Fruit fly (Drosophila melanogaster) whole organism, pupa: ENCODE results near the gene CG10984.
A peak's percentile ranks its signal among the peaks of the same experiment; 100 is the strongest.

Experiments used
- CG10348 ChIP-seq: fragments of 200-800 bp; sonication (Bioruptor generic); IDR thresholded peaks from 2 replicates; pipeline ENCODE4 v1.3.6; 2022; ENCODE audit warnings: missing biosample characterization, missing genetic modification characterization
- CG12605 ChIP-seq: fragments of 200-800 bp; sonication (Bioruptor generic); IDR thresholded peaks from 2 replicates; pipeline ENCODE4 v1.3.6; 2022; ENCODE audit warnings: missing biosample characterization, missing genetic modification characterization
- CG13204 ChIP-seq: fragments of 200-800 bp; sonication (Bioruptor generic); optimal IDR thresholded peaks from 2 replicates; lab custom pipeline; 2018; ENCODE audit warnings: missing biosample characterization, mild to moderate bottlenecking, missing genetic modification characterization, moderate library complexity
- CG14655 ChIP-seq: fragments of 200-800 bp; sonication (Bioruptor generic); optimal IDR thresholded peaks from 3 replicates; lab custom pipeline; 2017; ENCODE audit warnings: mild to moderate bottlenecking, missing biosample characterization, missing genetic modification reagents, missing genetic modification characterization
- CG15710 ChIP-seq: fragments of 200-800 bp; sonication (Bioruptor generic); optimal IDR thresholded peaks from 2 replicates; lab custom pipeline; 2018; ENCODE audit warnings: missing biosample characterization, mild to moderate bottlenecking, missing genetic modification characterization, moderate library complexity
- CG17806 ChIP-seq: fragments of 200-800 bp; sonication (Bioruptor generic); optimal IDR thresholded peaks from 2 replicates; lab custom pipeline; 2018; ENCODE audit warnings: missing biosample characterization, mild to moderate bottlenecking, missing genetic modification characterization, moderate library complexity
- CG32121 ChIP-seq: fragments of 200-800 bp; sonication (Bioruptor generic); IDR thresholded peaks from 2 replicates; pipeline ENCODE4 v1.3.6; 2022; ENCODE audit warnings: missing biosample characterization, missing genetic modification characterization
- CG34367 ChIP-seq: fragments of 200-800 bp; sonication (Bioruptor generic); optimal IDR thresholded peaks from 2 replicates; lab custom pipeline; 2018; ENCODE audit warnings: missing biosample characterization, mild to moderate bottlenecking, missing genetic modification characterization
- CG4496 ChIP-seq: fragments of 200-800 bp; sonication (Bioruptor generic); IDR thresholded peaks from 3 replicates; pipeline ENCODE4 v1.3.6; 2022; ENCODE audit warnings: missing biosample characterization, missing genetic modification characterization
- CG8159 ChIP-seq: fragments of 200-800 bp; sonication (Bioruptor generic); optimal IDR thresholded peaks from 3 replicates; lab custom pipeline; 2018; ENCODE audit warnings: missing biosample characterization, mild to moderate bottlenecking, missing genetic modification characterization, moderate library complexity
- CG8301 ChIP-seq: fragments of 200-800 bp; sonication (Bioruptor generic); optimal IDR thresholded peaks from 2 replicates; lab custom pipeline; 2018; ENCODE audit warnings: missing biosample characterization, mild to moderate bottlenecking, missing genetic modification characterization
- CG9948 ChIP-seq: fragments of 200-800 bp; sonication (Bioruptor generic); optimal IDR thresholded peaks from 2 replicates; lab custom pipeline; 2018; ENCODE audit warnings: missing biosample characterization, mild to moderate bottlenecking, missing genetic modification characterization, moderate library complexity
- D1 ChIP-seq: fragments of 200-800 bp; sonication (Bioruptor generic); optimal IDR thresholded peaks from 2 replicates; lab custom pipeline; 2018; ENCODE audit warnings: missing biosample characterization, mild to moderate bottlenecking, missing genetic modification characterization, moderate library complexity
- EcR ChIP-seq: fragments of 200-800 bp; sonication (Bioruptor generic); optimal IDR thresholded peaks from 3 replicates; lab custom pipeline; 2019; ENCODE audit warnings: missing biosample characterization, missing genetic modification characterization, mild to moderate bottlenecking, moderate library complexity, missing genetic modification reagents
- Ets98B ChIP-seq: fragments of 200-800 bp; sonication (Bioruptor generic); IDR thresholded peaks from 2 replicates; pipeline ENCODE4 v1.3.6; 2022; ENCODE audit warnings: missing biosample characterization, missing genetic modification characterization
- Pif1A ChIP-seq: fragments of 200-800 bp; sonication (Bioruptor generic); optimal IDR thresholded peaks from 3 replicates; lab custom pipeline; 2016; ENCODE audit warnings: missing biosample characterization, missing genetic modification characterization
- Pif1B ChIP-seq: fragments of 200-800 bp; sonication (Bioruptor generic); optimal IDR thresholded peaks from 3 replicates; lab custom pipeline; 2016; ENCODE audit warnings: missing biosample characterization, missing genetic modification characterization
- Snoo ChIP-seq: fragments of 200-800 bp; sonication (Bioruptor generic); optimal IDR thresholded peaks from 3 replicates; lab custom pipeline; 2017; ENCODE audit warnings: missing biosample characterization, mild to moderate bottlenecking, missing genetic modification characterization, inconsistent platforms
- fd96Ca ChIP-seq: fragments of 200-800 bp; sonication (Bioruptor generic); IDR thresholded peaks from 3 replicates; pipeline ENCODE4 v1.3.6; 2022; ENCODE audit warnings: missing biosample characterization, missing genetic modification characterization
- gl ChIP-seq: fragments of 200-800 bp; sonication (Bioruptor generic); optimal IDR thresholded peaks from 2 replicates; lab custom pipeline; 2018; ENCODE audit warnings: missing biosample characterization, mild to moderate bottlenecking, missing genetic modification characterization
- rn ChIP-seq: fragments of 200-800 bp; sonication (Bioruptor generic); IDR thresholded peaks from 2 replicates; pipeline ENCODE4 v1.3.6; 2022; ENCODE audit warnings: missing biosample characterization, missing genetic modification characterization

Gene CG10984

dm6 chr3L:12717621-12718020 lies 32.3 kb upstream of the CG10984 start:
- no peak for TF ChIP-seq CG10348
- TF ChIP-seq CG13204 (GFP tag; lab: Kevin White, UChicago): no peak
- no peak for TF ChIP-seq CG8301
- TF ChIP-seq Ets98B (GFP tag; lab: Robert Waterston, UW): no peak
- TF ChIP-seq Pif1A (GFP tag; lab: Kevin White, UChicago): no peak
- TF ChIP-seq EcR (GFP tag; lab: Kevin White, UChicago): no peak
- TF ChIP-seq rn (GFP tag; lab: Robert Waterston, UW): no peak
- TF ChIP-seq CG9948 (tag; lab: Kevin White, UChicago): no peak
- no peak for TF ChIP-seq CG12605 (GFP tag; lab: Robert Waterston, UW)
- no peak for TF ChIP-seq CG17806
- no peak for TF ChIP-seq CG15710 (tag; lab: Kevin White, UChicago)
- TF ChIP-seq CG32121: no peak
- TF ChIP-seq gl: no peak

- TF ChIP-seq EcR (GFP tag; lab: Kevin White, UChicago) (no peak), Pif1A (GFP tag; lab: Kevin White, UChicago) (no peak), rn (GFP tag; lab: Robert Waterston, UW) (no peak), CG13204 (GFP tag; lab: Kevin White, UChicago) (no peak), CG8159 (tag; lab: Kevin White, UChicago) (no peak), CG9948 (tag; lab: Kevin White, UChicago) (no peak), CG8301 (no peak), Pif1B (no peak), Snoo (no peak)
These were observed 29.2 kb upstream of the CG10984 start for dm6 chr3L:12720699-12721098.

- no peak for TF ChIP-seq Pif1B
- TF ChIP-seq CG9948 (tag; lab: Kevin White, UChicago): peak; percentile 30
- TF ChIP-seq EcR (GFP tag; lab: Kevin White, UChicago): no peak
- no peak for TF ChIP-seq fd96Ca (GFP tag; lab: Robert Waterston, UW)
- peak; percentile 2 for TF ChIP-seq gl
- TF ChIP-seq CG12605 (GFP tag; lab: Robert Waterston, UW): no peak
- TF ChIP-seq CG15710 (tag; lab: Kevin White, UChicago): peak; percentile 39
- no peak for TF ChIP-seq CG10348
- no peak for TF ChIP-seq rn (GFP tag; lab: Robert Waterston, UW)
- no peak for TF ChIP-seq CG13204 (GFP tag; lab: Kevin White, UChicago)
- TF ChIP-seq CG8301: peak; percentile 19
- no peak; the same call in 2 of the 3 replicates for TF ChIP-seq CG4496 (GFP tag; lab: Robert Waterston, UW)
- TF ChIP-seq Pif1A (GFP tag; lab: Kevin White, UChicago): no peak
- TF ChIP-seq D1 (tag; lab: Kevin White, UChicago): no peak
- TF ChIP-seq CG8159 (tag; lab: Kevin White, UChicago): peak; percentile 49
- peak; percentile 41 for TF ChIP-seq CG17806
- no peak for TF ChIP-seq CG32121
- TF ChIP-seq Ets98B (GFP tag; lab: Robert Waterston, UW): no peak
- TF ChIP-seq Snoo: peak; percentile 34
- peak; percentile 59 for TF ChIP-seq CG14655 (GFP tag; lab: Kevin White, UChicago)
- TF ChIP-seq CG34367: peak; percentile 25
These were observed 24.2 kb upstream of the CG10984 start for dm6 chr3L:12725749-12726148.

- TF ChIP-seq CG8301 (no peak), rn (GFP tag; lab: Robert Waterston, UW) (no peak), EcR (GFP tag; lab: Kevin White, UChicago) (no peak), CG12605 (GFP tag; lab: Robert Waterston, UW) (no peak), CG17806 (no peak), Snoo (no peak), CG9948 (tag; lab: Kevin White, UChicago) (no peak), CG13204 (GFP tag; lab: Kevin White, UChicago) (no peak), CG4496 (GFP tag; lab: Robert Waterston, UW) (no peak), CG8159 (tag; lab: Kevin White, UChicago) (no peak), CG14655 (GFP tag; lab: Kevin White, UChicago) (no peak), CG32121 (no peak), Pif1A (GFP tag; lab: Kevin White, UChicago) (no peak), CG34367 (no peak), Ets98B (GFP tag; lab: Robert Waterston, UW) (no peak), CG10348 (no peak), fd96Ca (GFP tag; lab: Robert Waterston, UW) (no peak), gl (no peak), D1 (tag; lab: Kevin White, UChicago) (no peak)
These were observed 22.7 kb upstream of the CG10984 start for dm6 chr3L:12727212-12727611.

dm6 chr3L:12729601-12730000 lies 20.3 kb upstream of the CG10984 start:
- TF ChIP-seq CG13204 (GFP tag; lab: Kevin White, UChicago) (no peak), Snoo (no peak), CG34367 (no peak), CG8159 (tag; lab: Kevin White, UChicago) (no peak), CG12605 (GFP tag; lab: Robert Waterston, UW) (no peak), CG17806 (no peak)

- TF ChIP-seq CG13204 (GFP tag; lab: Kevin White, UChicago) (no peak), CG14655 (GFP tag; lab: Kevin White, UChicago) (no peak), EcR (GFP tag; lab: Kevin White, UChicago) (no peak), CG17806 (no peak), CG8159 (tag; lab: Kevin White, UChicago) (no peak), Pif1A (GFP tag; lab: Kevin White, UChicago) (no peak), Snoo (no peak)
These were observed 17.2 kb upstream of the CG10984 start for dm6 chr3L:12732742-12733141.
